Worm (Caenorhabditis elegans): ENCODE measurements around the gene R12B2.7.
A peak's percentile ranks its signal among the peaks of the same experiment; 100 is the strongest.

The R12B2.7 gene

ce11 chrIII:5822816-5823215, 8.0 kb downstream of the R12B2.7 start:
- TF ChIP-seq mxl-2 (GFP tag; conservative IDR thresholded peaks at IDR 0.05) (no peak), lin-38 (GFP tag; IDR thresholded peaks at IDR 0.05) (no peak), ceh-44 (GFP tag; IDR thresholded peaks at IDR 0.05) (no peak)

- TF ChIP-seq T20F7.1 (GFP tag; optimal IDR thresholded peaks at IDR 0.05): no peak
- TF ChIP-seq nhr-77 (tag; optimal IDR thresholded peaks at IDR 0.05): no peak
- TF ChIP-seq mxl-2 (GFP tag; conservative IDR thresholded peaks at IDR 0.05): no peak
- TF ChIP-seq nhr-41 (GFP tag; IDR thresholded peaks at IDR 0.05): no peak
- TF ChIP-seq sdz-12 (GFP tag; optimal IDR thresholded peaks at IDR 0.05): no peak
- no peak for TF ChIP-seq ZK337.2 (GFP tag; IDR thresholded peaks at IDR 0.05)
- TF ChIP-seq nhr-10 (tag; optimal IDR thresholded peaks at IDR 0.05): no peak
- no peak for TF ChIP-seq mxl-3 (GFP tag; optimal IDR thresholded peaks at IDR 0.05)
- no peak for TF ChIP-seq tag-97 (GFP tag; IDR thresholded peaks at IDR 0.05)
- TF ChIP-seq nhr-28 (tag; optimal IDR thresholded peaks at IDR 0.05): no peak
- TF ChIP-seq mes-2 (tag; optimal IDR thresholded peaks at IDR 0.05; ENCODE audit: poor library complexity, severe bottlenecking): no peak
- TF ChIP-seq lsy-2 (tag; optimal IDR thresholded peaks at IDR 0.05): no peak
- no peak for TF ChIP-seq ceh-82 (tag; optimal IDR thresholded peaks at IDR 0.05)
- TF ChIP-seq ces-1 (GFP tag; optimal IDR thresholded peaks at IDR 0.05): no peak
- TF ChIP-seq D1046.2 (GFP tag; IDR thresholded peaks at IDR 0.05): no peak
- TF ChIP-seq hmg-1.1 (GFP tag; IDR thresholded peaks at IDR 0.05): no peak
- no peak for TF ChIP-seq daf-16 (GFP tag; optimal IDR thresholded peaks at IDR 0.05)
- no peak for TF ChIP-seq daf-16 (tag; optimal IDR thresholded peaks at IDR 0.05)
Measured at ce11 chrIII:5823617-5824016, 8.8 kb downstream of the R12B2.7 start, which contains the start of gene R12B2.8. TSS of gene R12B2.8 (plus strand) at chrIII:5823917.

ce11 chrIII:5824450-5824972, 9.7 kb downstream of the R12B2.7 start:
- TF ChIP-seq egl-27 (tag; optimal IDR thresholded peaks at IDR 0.05): no peak
- TF ChIP-seq unc-62 (GFP tag; optimal IDR thresholded peaks at IDR 0.05 in 1 of 2): peak in 1 of 2 experiments; percentile 70
- no peak for TF ChIP-seq unc-62 (tag; optimal IDR thresholded peaks at IDR 0.05)
- TF ChIP-seq hmg-1.1 (GFP tag; IDR thresholded peaks at IDR 0.05): no peak
- no peak for TF ChIP-seq sdz-12 (GFP tag; optimal IDR thresholded peaks at IDR 0.05)
- no peak for TF ChIP-seq ceh-62 (tag; optimal IDR thresholded peaks at IDR 0.05)

ce11 chrIII:5826895-5827437, 12.1 kb downstream of the R12B2.7 start:
- no peak for TF ChIP-seq ceh-28 (tag; optimal IDR thresholded peaks at IDR 0.05)
- peak; percentile 30 for TF ChIP-seq mes-2 (tag; optimal IDR thresholded peaks at IDR 0.05; ENCODE audit: poor library complexity, severe bottlenecking)
- TF ChIP-seq ces-1 (GFP tag; optimal IDR thresholded peaks at IDR 0.05): peak; percentile 64
- peak in 1 of 2 experiments; percentile 94 for TF ChIP-seq unc-62 (GFP tag; optimal IDR thresholded peaks at IDR 0.05 in 1 of 2)
- no peak for TF ChIP-seq unc-62 (tag; optimal IDR thresholded peaks at IDR 0.05)
- peak in 1 of 2 experiments; percentile 24 for TF ChIP-seq lsy-2 (tag; optimal IDR thresholded peaks at IDR 0.05)
- peak; percentile 72 for TF ChIP-seq ctbp-1 (GFP tag; IDR thresholded peaks at IDR 0.05)

ce11 chrIII:5828065-5828464, 13.2 kb downstream of the R12B2.7 start:
- TF ChIP-seq lim-7 (GFP tag; IDR thresholded peaks at IDR 0.05) (peak; percentile 56; the same call in 1 of the 2 replicates), lin-39 (tag; optimal IDR thresholded peaks at IDR 0.05) (no peak), tra-1 (GFP tag; IDR thresholded peaks at IDR 0.05) (0 out of 2 replicates have a peak, but pooled peaks have one; percentile 11), egl-43 (GFP tag; IDR thresholded peaks at IDR 0.05) (0 out of 2 replicates have a peak, but pooled peaks have one; percentile 44), Y48G9A.11 (GFP tag; IDR thresholded peaks at IDR 0.05) (0 out of 2 replicates have a peak, but pooled peaks have one; percentile 31), spr-3 (GFP tag; optimal IDR thresholded peaks at IDR 0.05) (no peak), snpc-1.2 (GFP tag; IDR thresholded peaks at IDR 0.05) (no peak), lin-38 (GFP tag; IDR thresholded peaks at IDR 0.05) (0 out of 2 replicates have a peak, but pooled peaks have one; percentile 6), mdt-29 (GFP tag; IDR thresholded peaks at IDR 0.05) (0 out of 2 replicates have a peak, but pooled peaks have one; percentile 19), madf-5 (GFP tag; IDR thresholded peaks at IDR 0.05) (0 out of 4 replicates have a peak, but pooled peaks of 1 of the 2 experiments have one; percentile 56), T26A8.4 (GFP tag; IDR thresholded peaks at IDR 0.05) (peak; percentile 31; the same call in 1 of the 2 replicates), hmg-1.1 (GFP tag; IDR thresholded peaks at IDR 0.05) (0 out of 2 replicates have a peak, but pooled peaks have one; percentile 30), hlh-11 (tag; optimal IDR thresholded peaks at IDR 0.05) (peak; percentile 5)

All from whole organism, L4 larva.